Comparison of ENCODE assay signal across 3 worm cellular contexts in the genomic region with DNA sequence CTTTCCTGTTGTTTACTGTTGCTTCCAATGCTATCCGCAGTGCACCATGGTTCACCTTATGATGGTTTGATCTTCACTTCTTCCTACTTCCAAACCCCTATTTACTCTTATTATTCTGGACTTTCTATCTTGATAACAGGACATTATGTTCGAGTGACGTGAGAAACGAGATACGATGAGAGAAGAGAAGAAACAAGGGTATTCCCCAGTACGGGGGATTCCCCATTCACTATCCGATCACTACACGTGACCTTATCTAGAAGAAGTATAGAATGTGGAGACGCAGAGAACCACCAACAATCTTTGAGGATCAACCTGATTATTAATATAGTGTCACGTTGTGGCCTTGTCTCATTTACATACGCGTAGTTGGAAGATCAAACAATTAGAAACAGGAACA.
TF ChIP-seq lines count a peak whose summit lies in the region.

No protein-coding gene starts in this region.

TF ChIP-seq in whole organism, L1 larva, 84 proteins besides CTCF, POLR2A, EP300 and RAD21 (continued from another document):
- TF ChIP-seq jun-1 (tag; optimal IDR thresholded peaks at IDR 0.05; lab: Kevin White, UChicago) (no peak), ztf-11 (tag; optimal IDR thresholded peaks at IDR 0.05; lab: Kevin White, UChicago) (no peak), mdl-1 (tag; optimal IDR thresholded peaks at IDR 0.05; lab: Kevin White, UChicago) (peak in 1 of 2 experiments; percentile 61), nhr-237 (tag; optimal IDR thresholded peaks at IDR 0.05; lab: Kevin White, UChicago) (no peak), nhr-71 (tag; optimal IDR thresholded peaks at IDR 0.05; lab: Kevin White, UChicago) (peak; percentile 58), lsy-2 (tag; optimal IDR thresholded peaks at IDR 0.05; lab: Kevin White, UChicago) (peak in 1 of 2 experiments; percentile 27), nhr-19 (GFP tag; conservative IDR thresholded peaks at IDR 0.05; lab: Robert Waterston, UW) (peak; percentile 25), nhr-20 (tag; optimal IDR thresholded peaks at IDR 0.05; lab: Kevin White, UChicago) (peak; percentile 60), unc-30 (tag; optimal IDR thresholded peaks at IDR 0.05; lab: Kevin White, UChicago) (no peak), nhr-76 (tag; optimal IDR thresholded peaks at IDR 0.05; lab: Kevin White, UChicago) (no peak), snu-23 (GFP tag; optimal IDR thresholded peaks at IDR 0.05; lab: Kevin White, UChicago) (peak; percentile 36), sup-37 (GFP tag; optimal IDR thresholded peaks at IDR 0.05; lab: Kevin White, UChicago) (no peak), grh-1 (GFP tag; IDR thresholded peaks at IDR 0.05; lab: Robert Waterston, UW) (no peak), nhr-90 (tag; optimal IDR thresholded peaks at IDR 0.05; lab: Kevin White, UChicago; ENCODE audit: poor library complexity) (peak; percentile 20), zag-1 (tag; optimal IDR thresholded peaks at IDR 0.05; lab: Kevin White, UChicago) (no peak), irx-1 (tag; optimal IDR thresholded peaks at IDR 0.05; lab: Kevin White, UChicago) (no peak), mab-9 (GFP tag; IDR thresholded peaks at IDR 0.05; lab: Robert Waterston, UW) (no peak), fkh-4 (tag; optimal IDR thresholded peaks at IDR 0.05; lab: Kevin White, UChicago; ENCODE audit: borderline replicate concordance) (no peak), tbx-2 (tag; optimal IDR thresholded peaks at IDR 0.05; lab: Kevin White, UChicago) (peak; percentile 13), elt-3 (tag; optimal IDR thresholded peaks at IDR 0.05; lab: Kevin White, UChicago) (peak in 3 of 6 experiments; percentile 13 to 93 (median 75)), hlh-17 (GFP tag; optimal IDR thresholded peaks at IDR 0.05; lab: Kevin White, UChicago; ENCODE audit: borderline replicate concordance) (no peak), fos-1 (tag; optimal IDR thresholded peaks at IDR 0.05; lab: Kevin White, UChicago) (no peak), egl-13 (tag; optimal IDR thresholded peaks at IDR 0.05; lab: Kevin White, UChicago) (no peak), tlp-1 (tag; optimal IDR thresholded peaks at IDR 0.05; lab: Kevin White, UChicago) (no peak), dsc-1 (tag; optimal IDR thresholded peaks at IDR 0.05; lab: Kevin White, UChicago) (no peak), Y116A8C.19 (tag; optimal IDR thresholded peaks at IDR 0.05; lab: Kevin White, UChicago; ENCODE audit: borderline replicate concordance) (no peak), pag-3 (tag; optimal IDR thresholded peaks at IDR 0.05; lab: Kevin White, UChicago; ENCODE audit: borderline replicate concordance, insufficient read depth) (no peak), lin-15B (tag; optimal IDR thresholded peaks at IDR 0.05; lab: Kevin White, UChicago) (no peak), lin-39 (tag; optimal IDR thresholded peaks at IDR 0.05; lab: Kevin White, UChicago) (no peak), sox-4 (tag; optimal IDR thresholded peaks at IDR 0.05; lab: Kevin White, UChicago) (no peak), C34B4.2 (tag; optimal IDR thresholded peaks at IDR 0.05; lab: Kevin White, UChicago) (no peak), lin-14 (GFP tag; optimal IDR thresholded peaks at IDR 0.05; lab: Kevin White, UChicago) (peak; percentile 52), nhr-85 (tag; lab: Kevin White, UChicago) (peak; percentile 90), zip-4 (GFP tag; optimal IDR thresholded peaks at IDR 0.05; lab: Kevin White, UChicago) (no peak), nhr-84 (tag; optimal IDR thresholded peaks at IDR 0.05; lab: Kevin White, UChicago) (no peak), ces-1 (GFP tag; optimal IDR thresholded peaks at IDR 0.05; lab: Kevin White, UChicago) (no peak), sptf-1 (tag; optimal IDR thresholded peaks at IDR 0.05; lab: Kevin White, UChicago) (no peak)

TF ChIP-seq in whole organism, L2 larva, 48 proteins besides CTCF, POLR2A, EP300 and RAD21 (continued from another document):
- no peak for TF ChIP-seq ztf-1 (GFP tag; conservative IDR thresholded peaks at IDR 0.05; lab: Robert Waterston, UW)
- TF ChIP-seq crh-2 (tag; optimal IDR thresholded peaks at IDR 0.05; lab: Kevin White, UChicago), result peak; percentile 33
- no peak for TF ChIP-seq nhr-6 (tag; optimal IDR thresholded peaks at IDR 0.05; lab: Kevin White, UChicago)
- TF ChIP-seq elt-3 (tag; optimal IDR thresholded peaks at IDR 0.05; lab: Kevin White, UChicago), result no peak
- no peak for TF ChIP-seq ceh-16 (tag; optimal IDR thresholded peaks at IDR 0.05; lab: Kevin White, UChicago)
- no peak for TF ChIP-seq C34F6.9 (tag; optimal IDR thresholded peaks at IDR 0.05; lab: Kevin White, UChicago)
- peak; percentile 10 for TF ChIP-seq egl-27 (tag; optimal IDR thresholded peaks at IDR 0.05; lab: Kevin White, UChicago)
- TF ChIP-seq nhr-23 (tag; optimal IDR thresholded peaks at IDR 0.05; lab: Kevin White, UChicago), result no peak
- peak; percentile 97 for TF ChIP-seq sma-9 (GFP tag; optimal IDR thresholded peaks at IDR 0.05; lab: Kevin White, UChicago)
- no peak for TF ChIP-seq sma-9 (tag; optimal IDR thresholded peaks at IDR 0.05; lab: Kevin White, UChicago)
- TF ChIP-seq lin-13 (GFP tag; optimal IDR thresholded peaks at IDR 0.05; lab: Kevin White, UChicago), result no peak
- no peak for TF ChIP-seq unc-55 (GFP tag; optimal IDR thresholded peaks at IDR 0.05; lab: Kevin White, UChicago)
- TF ChIP-seq aly-2 (tag; optimal IDR thresholded peaks at IDR 0.05; lab: Kevin White, UChicago), result no peak
- TF ChIP-seq zag-1 (tag; optimal IDR thresholded peaks at IDR 0.05; lab: Kevin White, UChicago), result no peak
- TF ChIP-seq dmd-4 (tag; optimal IDR thresholded peaks at IDR 0.05; lab: Kevin White, UChicago), result no peak
- no peak for TF ChIP-seq ceh-82 (tag; optimal IDR thresholded peaks at IDR 0.05; lab: Kevin White, UChicago)
- no peak for TF ChIP-seq ZK546.5 (tag; optimal IDR thresholded peaks at IDR 0.05; lab: Kevin White, UChicago)
- TF ChIP-seq lin-11 (tag; optimal IDR thresholded peaks at IDR 0.05; lab: Kevin White, UChicago), result no peak
- peak; percentile 19 for TF ChIP-seq nhr-129 (tag; optimal IDR thresholded peaks at IDR 0.05; lab: Kevin White, UChicago)
- TF ChIP-seq nhr-25 (tag; optimal IDR thresholded peaks at IDR 0.05; lab: Kevin White, UChicago), result no peak
- no peak for TF ChIP-seq unc-39 (tag; optimal IDR thresholded peaks at IDR 0.05; lab: Kevin White, UChicago)
- TF ChIP-seq ama-1 (optimal IDR thresholded peaks at IDR 0.05; lab: Kevin White, UChicago), result no peak
- TF ChIP-seq sma-3 (GFP tag; optimal IDR thresholded peaks at IDR 0.05; lab: Kevin White, UChicago), result peak; percentile 42
- no peak for TF ChIP-seq alr-1 (tag; optimal IDR thresholded peaks at IDR 0.05; lab: Kevin White, UChicago)
- no peak for TF ChIP-seq nhr-237 (tag; optimal IDR thresholded peaks at IDR 0.05; lab: Kevin White, UChicago)
- TF ChIP-seq nhr-10 (tag; optimal IDR thresholded peaks at IDR 0.05; lab: Kevin White, UChicago), result no peak
- TF ChIP-seq peb-1 (tag; optimal IDR thresholded peaks at IDR 0.05; lab: Kevin White, UChicago), result no peak
- no peak for TF ChIP-seq sem-4 (tag; optimal IDR thresholded peaks at IDR 0.05; lab: Kevin White, UChicago)
- no peak for TF ChIP-seq lsy-2 (tag; optimal IDR thresholded peaks at IDR 0.05; lab: Kevin White, UChicago)
- no peak for TF ChIP-seq snpc-4 (tag; optimal IDR thresholded peaks at IDR 0.05; lab: Kevin White, UChicago)
- peak; percentile 52 for TF ChIP-seq blmp-1 (tag; optimal IDR thresholded peaks at IDR 0.05; lab: Kevin White, UChicago; ENCODE audit: insufficient read depth)
- TF ChIP-seq ztf-11 (tag; optimal IDR thresholded peaks at IDR 0.05; lab: Kevin White, UChicago), result no peak
- no peak for TF ChIP-seq skn-1 (tag; optimal IDR thresholded peaks at IDR 0.05; lab: Kevin White, UChicago)
- TF ChIP-seq nhr-12 (tag; optimal IDR thresholded peaks at IDR 0.05; lab: Kevin White, UChicago), result no peak
- no peak for TF ChIP-seq mbf-1 (tag; optimal IDR thresholded peaks at IDR 0.05; lab: Kevin White, UChicago)
- no peak for TF ChIP-seq R02D3.7 (tag; optimal IDR thresholded peaks at IDR 0.05; lab: Kevin White, UChicago)

TF ChIP-seq in whole organism, L4 larva, 104 proteins besides CTCF, POLR2A, EP300 and RAD21 (continued from another document):
- TF ChIP-seq nhr-77 (tag; optimal IDR thresholded peaks at IDR 0.05; lab: Kevin White, UChicago) (no peak), D1046.2 (GFP tag; IDR thresholded peaks at IDR 0.05; lab: Robert Waterston, UW) (no peak), fkh-10 (GFP tag; optimal IDR thresholded peaks at IDR 0.05; lab: Kevin White, UChicago) (no peak), dve-1 (tag; optimal IDR thresholded peaks at IDR 0.05; lab: Kevin White, UChicago; ENCODE audit: insufficient read depth) (peak; percentile 54), F10B5.3 (tag; optimal IDR thresholded peaks at IDR 0.05; lab: Kevin White, UChicago) (no peak), nhr-48 (tag; optimal IDR thresholded peaks at IDR 0.05; lab: Kevin White, UChicago) (no peak), Y5F2A.4 (GFP tag; optimal IDR thresholded peaks at IDR 0.05; lab: Kevin White, UChicago) (no peak), ztf-7 (tag; optimal IDR thresholded peaks at IDR 0.05; lab: Kevin White, UChicago) (no peak), aly-2 (tag; optimal IDR thresholded peaks at IDR 0.05; lab: Kevin White, UChicago) (no peak), nhr-76 (tag; optimal IDR thresholded peaks at IDR 0.05; lab: Kevin White, UChicago) (no peak), nhr-28 (tag; optimal IDR thresholded peaks at IDR 0.05; lab: Kevin White, UChicago) (peak; percentile 61), egl-27 (tag; optimal IDR thresholded peaks at IDR 0.05; lab: Kevin White, UChicago) (no peak), snpc-4 (tag; optimal IDR thresholded peaks at IDR 0.05; lab: Kevin White, UChicago) (no peak), nhr-41 (GFP tag; IDR thresholded peaks at IDR 0.05; lab: Robert Waterston, UW) (no peak), Y105C5A.15 (GFP tag; IDR thresholded peaks at IDR 0.05; lab: Robert Waterston, UW) (no peak), hlh-30 (tag; optimal IDR thresholded peaks at IDR 0.05; lab: Kevin White, UChicago; ENCODE audit: insufficient read depth) (peak; percentile 39), daf-16 (GFP tag; optimal IDR thresholded peaks at IDR 0.05; lab: Kevin White, UChicago) (no peak), daf-16 (tag; optimal IDR thresholded peaks at IDR 0.05; lab: Kevin White, UChicago) (peak; percentile 42), php-3 (GFP tag; IDR thresholded peaks at IDR 0.05; lab: Robert Waterston, UW) (no peak), lin-38 (GFP tag; IDR thresholded peaks at IDR 0.05; lab: Robert Waterston, UW) (no peak), ceh-32 (tag; optimal IDR thresholded peaks at IDR 0.05; lab: Kevin White, UChicago; ENCODE audit: poor library complexity) (no peak), mxl-2 (GFP tag; conservative IDR thresholded peaks at IDR 0.05; lab: Robert Waterston, UW) (no peak), R02D3.7 (tag; optimal IDR thresholded peaks at IDR 0.05; lab: Kevin White, UChicago) (no peak), ceh-62 (tag; optimal IDR thresholded peaks at IDR 0.05; lab: Kevin White, UChicago) (no peak), ZK546.5 (tag; optimal IDR thresholded peaks at IDR 0.05; lab: Kevin White, UChicago) (no peak), nhr-25 (tag; optimal IDR thresholded peaks at IDR 0.05; lab: Kevin White, UChicago; ENCODE audit: borderline replicate concordance, insufficient read depth) (no peak), pqm-1 (tag; optimal IDR thresholded peaks at IDR 0.05; lab: Kevin White, UChicago) (no peak), F26F4.8 (GFP tag; conservative IDR thresholded peaks at IDR 0.05; lab: Robert Waterston, UW) (no peak), daf-8 (GFP tag; IDR thresholded peaks at IDR 0.05; lab: Robert Waterston, UW) (no peak), hif-1 (tag; optimal IDR thresholded peaks at IDR 0.05; lab: Kevin White, UChicago) (no peak), ceh-82 (tag; optimal IDR thresholded peaks at IDR 0.05; lab: Kevin White, UChicago) (no peak), F37D6.2 (tag; optimal IDR thresholded peaks at IDR 0.05; lab: Kevin White, UChicago) (no peak), ztf-11 (tag; optimal IDR thresholded peaks at IDR 0.05; lab: Kevin White, UChicago) (no peak), lim-7 (GFP tag; IDR thresholded peaks at IDR 0.05; lab: Robert Waterston, UW) (no peak), ctbp-1 (GFP tag; IDR thresholded peaks at IDR 0.05; lab: Robert Waterston, UW) (no peak), aha-1 (tag; lab: Kevin White, UChicago) (no peak), arid-1 (GFP tag; conservative IDR thresholded peaks at IDR 0.05; lab: Robert Waterston, UW) (no peak), nhr-237 (tag; optimal IDR thresholded peaks at IDR 0.05; lab: Kevin White, UChicago) (no peak), fos-1 (tag; optimal IDR thresholded peaks at IDR 0.05; lab: Kevin White, UChicago) (no peak), ceh-28 (tag; optimal IDR thresholded peaks at IDR 0.05; lab: Kevin White, UChicago) (no peak), unc-130 (GFP tag; optimal IDR thresholded peaks at IDR 0.05; lab: Kevin White, UChicago) (no peak), ceh-20 (GFP tag; IDR thresholded peaks at IDR 0.05; lab: Robert Waterston, UW) (no peak), hlh-11 (tag; optimal IDR thresholded peaks at IDR 0.05; lab: Kevin White, UChicago) (peak; percentile 52), zip-11 (GFP tag; IDR thresholded peaks at IDR 0.05; lab: Robert Waterston, UW) (no peak), skn-1 (tag; optimal IDR thresholded peaks at IDR 0.05; lab: Kevin White, UChicago) (no peak), lin-29 (GFP tag; IDR thresholded peaks at IDR 0.05; lab: Robert Waterston, UW) (no peak), mdl-1 (tag; optimal IDR thresholded peaks at IDR 0.05; lab: Kevin White, UChicago) (peak; percentile 80 to 81), daf-12 (tag; optimal IDR thresholded peaks at IDR 0.05; lab: Kevin White, UChicago) (no peak), ZK337.2 (GFP tag; IDR thresholded peaks at IDR 0.05; lab: Robert Waterston, UW) (no peak), nhr-111 (GFP tag; optimal IDR thresholded peaks at IDR 0.05; lab: Kevin White, UChicago) (no peak), daf-19 (GFP tag; conservative IDR thresholded peaks at IDR 0.05; lab: Robert Waterston, UW) (no peak), zfp-2 (tag; optimal IDR thresholded peaks at IDR 0.05; lab: Kevin White, UChicago) (no peak), lin-13 (GFP tag; optimal IDR thresholded peaks at IDR 0.05; lab: Kevin White, UChicago) (no peak), tag-97 (GFP tag; IDR thresholded peaks at IDR 0.05; lab: Robert Waterston, UW) (no peak), mxl-3 (GFP tag; optimal IDR thresholded peaks at IDR 0.05; lab: Kevin White, UChicago) (peak; percentile 49)
TF ChIP-seq in whole organism, L4 larva: peak in this region for 8.
